Worm (Caenorhabditis elegans) whole organism, L1 larva: ENCODE data around the gene abu-8.

ENCODE experiments used
- C16A3.4 ChIP-seq: fragments of 150-350 bp; optimal IDR thresholded peaks from 2 replicates; lab custom pipeline; 2014; ENCODE audit warnings: missing biosample characterization, missing genetic modification characterization
- C34B4.2 ChIP-seq: sonication (generic microtip); optimal IDR thresholded peaks from 2 replicates; lab custom pipeline; 2017; ENCODE audit warnings: mild to moderate bottlenecking, missing genetic modification characterization, missing compliant biosample characterization
- Y116A8C.19 ChIP-seq: sonication (generic microtip); optimal IDR thresholded peaks from 2 replicates; lab custom pipeline; 2016; ENCODE audit warnings: missing compliant biosample characterization, missing genetic modification characterization, borderline replicate concordance
- aha-1 ChIP-seq: fragments of 150-350 bp; optimal IDR thresholded peaks from 2 replicates; lab custom pipeline; 2014; ENCODE audit warnings: missing biosample characterization, missing genetic modification characterization
- ama-1 ChIP-seq: fragments of 150-350 bp; optimal IDR thresholded peaks from 2 replicates; lab custom pipeline; 2014
- blmp-1 ChIP-seq: fragments of 150-350 bp; optimal IDR thresholded peaks from 2 replicates; lab custom pipeline; 2014; ENCODE audit warnings: missing biosample characterization, missing genetic modification characterization
- ceh-63 ChIP-seq: fragments of 200-800 bp; sonication (Bioruptor generic); optimal IDR thresholded peaks from 2 replicates; lab custom pipeline; 2018; ENCODE audit warnings: mild to moderate bottlenecking, missing genetic modification characterization, missing compliant biosample characterization
- ceh-8 ChIP-seq: fragments of 200-800 bp; sonication (Bioruptor generic); optimal IDR thresholded peaks from 2 replicates; lab custom pipeline; 2018; ENCODE audit warnings: mild to moderate bottlenecking, missing genetic modification characterization, moderate library complexity, missing compliant biosample characterization
- ces-1 ChIP-seq: fragments of 150-350 bp; optimal IDR thresholded peaks from 2 replicates; lab custom pipeline; 2014; ENCODE audit warnings: missing biosample characterization, missing genetic modification reagents, missing genetic modification characterization
- dpl-1 ChIP-seq, 3 experiments: fragments of 150-350 bp in 2 of 3; sonication (generic microtip) in 1 of 3; optimal IDR thresholded peaks; 2 replicates each; lab custom pipeline; 2014 to 2017; ENCODE audit warnings: missing biosample characterization in 3 of 3, missing genetic modification characterization in 3 of 3, missing genetic modification reagents in 3 of 3
- efl-1 ChIP-seq, 4 experiments: fragments of 150-350 bp; optimal IDR thresholded peaks in 3 of 4; peaks in 1 of 4; 1 replicate in 1 of 4; 2 replicates in 3 of 4; lab custom pipeline; 2014; ENCODE audit warnings: missing biosample characterization in 2 of 4, missing genetic modification characterization in 2 of 4, missing genetic modification reagents in 2 of 4
- egl-27 ChIP-seq, 2 experiments: fragments of 150-350 bp in 1 of 2; sonication (generic microtip); optimal IDR thresholded peaks; 3 replicates each; lab custom pipeline; 2017 to 2018; ENCODE audit warnings: missing biosample characterization in 2 of 2, missing genetic modification characterization in 2 of 2, missing genetic modification reagents in 2 of 2
- hlh-17 ChIP-seq: fragments of 200-800 bp; sonication (Bioruptor generic); optimal IDR thresholded peaks from 2 replicates; lab custom pipeline; 2018; ENCODE audit warnings: missing genetic modification characterization, mild to moderate bottlenecking, missing compliant biosample characterization, moderate library complexity, borderline replicate concordance
- hlh-4 ChIP-seq: sonication (generic microtip); optimal IDR thresholded peaks from 2 replicates; lab custom pipeline; 2016; ENCODE audit warnings: mild to moderate bottlenecking, missing genetic modification characterization, missing compliant biosample characterization
- irx-1 ChIP-seq: sonication (generic microtip); optimal IDR thresholded peaks from 2 replicates; lab custom pipeline; 2016; ENCODE audit warnings: missing genetic modification characterization, missing compliant biosample characterization
- isw-1 ChIP-seq: fragments of 200-800 bp; sonication (Bioruptor generic); IDR thresholded peaks from 2 replicates; pipeline ENCODE4 v1.3.6; 2022; ENCODE audit warnings: missing genetic modification characterization, missing compliant biosample characterization
- jun-1 ChIP-seq: fragments of 150-350 bp; optimal IDR thresholded peaks from 2 replicates; lab custom pipeline; 2014; ENCODE audit warnings: missing biosample characterization, missing genetic modification reagents, missing genetic modification characterization
- lin-13 ChIP-seq: fragments of 150-350 bp; optimal IDR thresholded peaks from 2 replicates; lab custom pipeline; 2014; ENCODE audit warnings: missing biosample characterization, missing genetic modification reagents, missing genetic modification characterization
- lin-15B ChIP-seq: fragments of 150-350 bp; sonication (generic microtip); optimal IDR thresholded peaks from 3 replicates; lab custom pipeline; 2014; ENCODE audit warnings: missing biosample characterization, missing genetic modification characterization
- lin-39 ChIP-seq: fragments of 150-350 bp; optimal IDR thresholded peaks from 2 replicates; lab custom pipeline; 2014; ENCODE audit warnings: missing biosample characterization, missing genetic modification reagents, missing genetic modification characterization
- lir-3 ChIP-seq: sonication (generic microtip); optimal IDR thresholded peaks from 2 replicates; lab custom pipeline; 2016; ENCODE audit warnings: mild to moderate bottlenecking, missing genetic modification characterization, moderate library complexity, missing compliant biosample characterization; ENCODE audit not compliant: poor library complexity
- nhr-237 ChIP-seq: fragments of 150-350 bp; optimal IDR thresholded peaks from 2 replicates; lab custom pipeline; 2014; ENCODE audit warnings: missing biosample characterization, missing genetic modification characterization
- nhr-28 ChIP-seq: fragments of 150-350 bp; optimal IDR thresholded peaks from 2 replicates; lab custom pipeline; 2014; ENCODE audit warnings: missing biosample characterization, missing genetic modification characterization
- nhr-47 ChIP-seq: sonication (generic microtip); optimal IDR thresholded peaks from 2 replicates; lab custom pipeline; 2016; ENCODE audit warnings: mild to moderate bottlenecking, missing genetic modification characterization, moderate library complexity, missing compliant biosample characterization
- nhr-71 ChIP-seq: sonication (generic microtip); optimal IDR thresholded peaks from 2 replicates; lab custom pipeline; 2016; ENCODE audit warnings: mild to moderate bottlenecking, missing genetic modification characterization, moderate library complexity, missing compliant biosample characterization
- nhr-77 ChIP-seq: fragments of 150-350 bp; optimal IDR thresholded peaks from 2 replicates; lab custom pipeline; 2014; ENCODE audit warnings: missing biosample characterization, missing genetic modification characterization
- nhr-84 ChIP-seq: sonication (generic microtip); optimal IDR thresholded peaks from 2 replicates; lab custom pipeline; 2017; ENCODE audit warnings: missing biosample characterization, missing genetic modification characterization
- pax-3 ChIP-seq: fragments of 200-800 bp; sonication (Bioruptor generic); optimal IDR thresholded peaks from 2 replicates; lab custom pipeline; 2018; ENCODE audit warnings: mild to moderate bottlenecking, missing genetic modification characterization, moderate library complexity, missing compliant biosample characterization
- pqm-1 ChIP-seq: sonication (generic microtip); optimal IDR thresholded peaks from 3 replicates; lab custom pipeline; 2017; ENCODE audit warnings: missing biosample characterization, missing genetic modification characterization
- rnt-1 ChIP-seq: sonication (generic microtip); optimal IDR thresholded peaks from 2 replicates; lab custom pipeline; 2016; ENCODE audit warnings: mild to moderate bottlenecking, missing genetic modification characterization, moderate library complexity, missing compliant biosample characterization
- skn-1 ChIP-seq: fragments of 150-350 bp; optimal IDR thresholded peaks from 2 replicates; lab custom pipeline; 2014; ENCODE audit warnings: missing biosample characterization, missing genetic modification characterization
- sptf-1 ChIP-seq: fragments of 150-350 bp; optimal IDR thresholded peaks from 2 replicates; lab custom pipeline; 2014; ENCODE audit warnings: missing biosample characterization, missing genetic modification characterization
- unc-98 ChIP-seq: fragments of 200-800 bp; sonication (Bioruptor generic); IDR thresholded peaks from 2 replicates; pipeline ENCODE4 v1.3.6; 2022; ENCODE audit warnings: missing genetic modification characterization, missing compliant biosample characterization
- zag-1 ChIP-seq: fragments of 150-350 bp; optimal IDR thresholded peaks from 2 replicates; lab custom pipeline; 2014; ENCODE audit warnings: missing biosample characterization, missing genetic modification characterization
- ztf-11 ChIP-seq, 2 experiments: sonication (generic microtip); optimal IDR thresholded peaks; 2 replicates each; lab custom pipeline; 2016 to 2017; ENCODE audit warnings: missing genetic modification characterization in 2 of 2, missing biosample characterization in 1 of 2, missing compliant biosample characterization in 1 of 2
- ztf-4 ChIP-seq: fragments of 150-350 bp; optimal IDR thresholded peaks from 2 replicates; lab custom pipeline; 2014; ENCODE audit warnings: missing biosample characterization, missing genetic modification characterization

abu-8 gene

ce11 chrV:5155516-5155915, 38.9 kb downstream of the abu-8 start, which contains the start of gene srx-38:
Gene srx-38, minus strand, starts transcription at chrV:5155616.
- TF ChIP-seq blmp-1 (tag; lab: Kevin White, UChicago), result no peak
- TF ChIP-seq ama-1, result no peak
- no peak for TF ChIP-seq lin-15B (tag; lab: Kevin White, UChicago)
- no peak for TF ChIP-seq hlh-4
- TF ChIP-seq C16A3.4 (tag; lab: Kevin White, UChicago), result no peak
- TF ChIP-seq ceh-63, result no peak
- no peak for TF ChIP-seq ztf-11 (tag; optimal IDR thresholded peaks at IDR 0.05; lab: Kevin White, UChicago)

- TF ChIP-seq efl-1 (optimal IDR thresholded peaks at IDR 0.05; lab: Kevin White, UChicago) (no peak), efl-1 (GFP tag; optimal IDR thresholded peaks at IDR 0.05 in 1 of 2; lab: Kevin White, UChicago) (no peak), ces-1 (GFP tag; lab: Kevin White, UChicago) (no peak), nhr-237 (tag; lab: Kevin White, UChicago) (no peak), C34B4.2 (tag; lab: Kevin White, UChicago) (no peak), nhr-84 (tag; lab: Kevin White, UChicago) (no peak), unc-98 (GFP tag; lab: Robert Waterston, UW) (no peak), lir-3 (tag; lab: Kevin White, UChicago) (no peak), zag-1 (tag; lab: Kevin White, UChicago) (no peak), dpl-1 (GFP tag; optimal IDR thresholded peaks at IDR 0.05; lab: Kevin White, UChicago) (no peak), ceh-8 (GFP tag; lab: Kevin White, UChicago) (no peak)
- TF ChIP-seq, all 84 proteins: peak for 0
Observed at ce11 chrV:5150880-5151279, 43.5 kb downstream of the abu-8 start, which contains the start of gene srh-130. Gene srh-130, plus strand, starts transcription at chrV:5151180.

- TF ChIP-seq nhr-71 (tag; lab: Kevin White, UChicago), result no peak
- no peak for TF ChIP-seq Y116A8C.19
- TF ChIP-seq nhr-84 (tag; lab: Kevin White, UChicago), result no peak
- no peak for TF ChIP-seq ztf-4
- no peak for TF ChIP-seq skn-1 (tag; lab: Kevin White, UChicago)
- no peak for TF ChIP-seq nhr-77 (tag; lab: Kevin White, UChicago)
- no peak for TF ChIP-seq lin-13
- TF ChIP-seq pqm-1, result no peak
- no peak for TF ChIP-seq egl-27 (tag; optimal IDR thresholded peaks at IDR 0.05; lab: Kevin White, UChicago)
- no peak for TF ChIP-seq isw-1 (GFP tag; lab: Robert Waterston, UW)
- TF ChIP-seq irx-1 (tag; lab: Kevin White, UChicago), result no peak
Observed at ce11 chrV:5146394-5146793, 48.0 kb downstream of the abu-8 start, which contains the start of gene F14F9.6. Gene F14F9.6, minus strand, starts transcription at chrV:5146494.

ce11 chrV:5144541-5144940, 49.9 kb downstream of the abu-8 start, which contains the start of gene F14F9.2:
Gene F14F9.2, plus strand, starts transcription at chrV:5144841.
- no peak for TF ChIP-seq hlh-17 (GFP tag; lab: Kevin White, UChicago)
- TF ChIP-seq jun-1, result no peak
- TF ChIP-seq aha-1 (tag; lab: Kevin White, UChicago), result no peak
- TF ChIP-seq nhr-28 (tag; lab: Kevin White, UChicago), result no peak
- TF ChIP-seq dpl-1 (GFP tag; optimal IDR thresholded peaks at IDR 0.05; lab: Kevin White, UChicago), result no peak
- TF ChIP-seq ceh-8 (GFP tag; lab: Kevin White, UChicago), result no peak
- TF ChIP-seq lin-39, result no peak
- no peak for TF ChIP-seq nhr-47 (tag; lab: Kevin White, UChicago)
- TF ChIP-seq rnt-1 (tag; lab: Kevin White, UChicago), result no peak
- TF ChIP-seq sptf-1 (tag; lab: Kevin White, UChicago), result no peak
- TF ChIP-seq nhr-77 (tag; lab: Kevin White, UChicago), result no peak
- TF ChIP-seq pax-3 (tag; lab: Kevin White, UChicago), result no peak
